Fruit fly (Drosophila melanogaster): Measurements from ENCODE around the gene ApepP.

Gene ApepP

DNA sequence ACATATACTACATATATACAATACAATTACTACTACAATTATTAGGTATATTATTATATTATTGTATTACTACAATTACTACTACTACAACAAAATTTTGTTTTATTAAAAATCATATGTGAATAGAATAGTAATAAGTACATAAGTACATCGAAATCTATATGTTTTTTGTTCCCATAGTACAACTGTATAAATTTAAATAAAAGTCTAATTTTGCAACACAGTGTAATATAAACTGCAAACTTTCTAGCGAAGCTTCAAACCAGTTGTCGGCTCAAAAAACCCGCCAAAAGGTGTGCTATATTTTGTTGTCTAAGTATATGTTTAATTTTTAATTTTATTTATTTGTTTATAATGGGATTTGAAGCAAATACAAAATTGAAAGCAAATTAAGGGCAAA lies 50.7 kb downstream of the ApepP start (continued):
- TF ChIP-seq Hr39 (optimal IDR thresholded peaks at IDR 0.05) = no peak
- no peak for TF ChIP-seq lab (GFP tag; optimal IDR thresholded peaks at IDR 0.05)
- no peak for TF ChIP-seq Dref (GFP tag; IDR thresholded peaks at IDR 0.05)
- TF ChIP-seq CG9876 (GFP tag; optimal IDR thresholded peaks at IDR 0.05) = no peak
- TF ChIP-seq CG5953 (GFP tag; IDR thresholded peaks at IDR 0.05) = no peak
- no peak for TF ChIP-seq Antp (GFP tag; optimal IDR thresholded peaks at IDR 0.05)
- TF ChIP-seq grn (GFP tag; optimal IDR thresholded peaks at IDR 0.05) = no peak
- TF ChIP-seq CG14710 (tag; optimal IDR thresholded peaks at IDR 0.05) = peak; percentile 17
- no peak for TF ChIP-seq ac (GFP tag; optimal IDR thresholded peaks at IDR 0.05)
- no peak for TF ChIP-seq sim (GFP tag; IDR thresholded peaks at IDR 0.05)
- no peak for TF ChIP-seq CG8765 (GFP tag; IDR thresholded peaks at IDR 0.05)
- no peak for TF ChIP-seq CG6765 (GFP tag; optimal IDR thresholded peaks at IDR 0.05)
- TF ChIP-seq CG3281 (GFP tag; optimal IDR thresholded peaks at IDR 0.05) = no peak
- TF ChIP-seq nerfin-2 (GFP tag; IDR thresholded peaks at IDR 0.05; ENCODE audit: partially characterized antibody) = no peak
- no peak for TF ChIP-seq CG12071 (GFP tag; optimal IDR thresholded peaks at IDR 0.05)
- TF ChIP-seq CG10431 (GFP tag; optimal IDR thresholded peaks at IDR 0.05) = no peak
- peak; percentile 45 for TF ChIP-seq CG11504 (tag; optimal IDR thresholded peaks at IDR 0.05)
- no peak for TF ChIP-seq pros (GFP tag; optimal IDR thresholded peaks at IDR 0.05)
- peak; percentile 40 for TF ChIP-seq sens (GFP tag)
- TF ChIP-seq Dll (GFP tag; IDR thresholded peaks at IDR 0.05; ENCODE audit: partially characterized antibody) = no peak
- TF ChIP-seq Atf-2 (GFP tag; optimal IDR thresholded peaks at IDR 0.05) = no peak
- no peak for TF ChIP-seq CG8281 (tag; optimal IDR thresholded peaks at IDR 0.05)
- TF ChIP-seq CG10147 (GFP tag; optimal IDR thresholded peaks at IDR 0.05) = no peak
- no peak for TF ChIP-seq CG34422 (GFP tag; IDR thresholded peaks at IDR 0.05)
- TF ChIP-seq Mad (GFP tag; optimal IDR thresholded peaks at IDR 0.05) = no peak
- no peak for TF ChIP-seq sd (tag; optimal IDR thresholded peaks at IDR 0.05)
- no peak for TF ChIP-seq caup (GFP tag; optimal IDR thresholded peaks at IDR 0.05; ENCODE audit: severe bottlenecking)
- TF ChIP-seq HHEX (GFP tag; optimal IDR thresholded peaks at IDR 0.05) = no peak
- no peak for TF ChIP-seq trh (GFP tag; optimal IDR thresholded peaks at IDR 0.05)
- TF ChIP-seq oc (tag; optimal IDR thresholded peaks at IDR 0.05) = no peak
- no peak for TF ChIP-seq Elba2 (GFP tag; optimal IDR thresholded peaks at IDR 0.05)
- no peak for TF ChIP-seq cg (GFP tag; optimal IDR thresholded peaks at IDR 0.05)
- TF ChIP-seq Pdp1 (GFP tag; optimal IDR thresholded peaks at IDR 0.05) = no peak
- no peak for TF ChIP-seq wor (GFP tag; IDR thresholded peaks at IDR 0.05)
- TF ChIP-seq gem (tag; optimal IDR thresholded peaks at IDR 0.05) = peak; percentile 73
- no peak for TF ChIP-seq CG1529 (GFP tag; optimal IDR thresholded peaks at IDR 0.05)
- peak; percentile 16 for TF ChIP-seq stwl (tag; optimal IDR thresholded peaks at IDR 0.05)
- no peak for TF ChIP-seq bowl (GFP tag; IDR thresholded peaks at IDR 0.05)
- TF ChIP-seq CG3163 (GFP tag; optimal IDR thresholded peaks at IDR 0.05) = no peak
- no peak for TF ChIP-seq danr (GFP tag; IDR thresholded peaks at IDR 0.05)
- TF ChIP-seq CG15269 (tag; optimal IDR thresholded peaks at IDR 0.05) = peak; percentile 9
- TF ChIP-seq pnt (GFP tag; optimal IDR thresholded peaks at IDR 0.05) = no peak
- TF ChIP-seq H2.0 (GFP tag; IDR thresholded peaks at IDR 0.05) = no peak
- TF ChIP-seq ewg (GFP tag; optimal IDR thresholded peaks at IDR 0.05) = no peak
- no peak for TF ChIP-seq CG33213 (GFP tag; optimal IDR thresholded peaks at IDR 0.05)
- no peak for TF ChIP-seq eyg (GFP tag; optimal IDR thresholded peaks at IDR 0.05)
- no peak for TF ChIP-seq gt (GFP tag; IDR thresholded peaks at IDR 0.05)
- no peak for TF ChIP-seq Doc2 (GFP tag; IDR thresholded peaks at IDR 0.05)
- peak; percentile 14 for TF ChIP-seq CoRest (tag; optimal IDR thresholded peaks at IDR 0.05)
- no peak for TF ChIP-seq CG14014 (GFP tag; IDR thresholded peaks at IDR 0.05)
- TF ChIP-seq CG4820 (GFP tag; optimal IDR thresholded peaks at IDR 0.05) = no peak
- TF ChIP-seq Rfx (GFP tag; IDR thresholded peaks at IDR 0.05) = 0 out of 2 replicates have a peak, but pooled peaks have one; percentile 41
